Worm (Caenorhabditis elegans) whole organism, L3 larva: ENCODE results near the gene R07E5.15.

Experiments
- R02D3.7 ChIP-seq: fragments of 150-350 bp; optimal IDR thresholded peaks from 2 replicates; lab custom pipeline; 2014; ENCODE audit warnings: missing biosample characterization, missing genetic modification characterization
- ZK546.5 ChIP-seq: sonication (generic microtip); optimal IDR thresholded peaks from 2 replicates; lab custom pipeline; 2017; ENCODE audit warnings: missing biosample characterization, missing genetic modification characterization
- ama-1 ChIP-seq: fragments of 150-350 bp; optimal IDR thresholded peaks from 2 replicates; lab custom pipeline; 2018
- ceh-16 ChIP-seq: sonication (generic microtip); optimal IDR thresholded peaks from 2 replicates; lab custom pipeline; 2017; ENCODE audit warnings: missing biosample characterization, missing genetic modification characterization
- ceh-28 ChIP-seq: fragments of 150-350 bp; optimal IDR thresholded peaks from 2 replicates; lab custom pipeline; 2014; ENCODE audit warnings: missing biosample characterization, missing genetic modification reagents, missing genetic modification characterization
- ceh-82 ChIP-seq: fragments of 150-350 bp; optimal IDR thresholded peaks from 2 replicates; lab custom pipeline; 2014; ENCODE audit warnings: missing biosample characterization, missing genetic modification characterization
- ceh-9 ChIP-seq: sonication (generic microtip); optimal IDR thresholded peaks from 2 replicates; lab custom pipeline; 2018; ENCODE audit warnings: missing biosample characterization, missing genetic modification characterization
- daf-12 ChIP-seq: fragments of 150-350 bp; optimal IDR thresholded peaks from 2 replicates; lab custom pipeline; 2014; ENCODE audit warnings: missing biosample characterization, missing genetic modification reagents, missing genetic modification characterization
- egl-5 ChIP-seq: fragments of 150-350 bp; optimal IDR thresholded peaks from 2 replicates; lab custom pipeline; 2017; ENCODE audit warnings: missing biosample characterization, missing genetic modification reagents, missing genetic modification characterization, inconsistent platforms
- elt-1 ChIP-seq: fragments of 150-350 bp; optimal IDR thresholded peaks from 2 replicates; lab custom pipeline; 2014; ENCODE audit warnings: missing biosample characterization, missing genetic modification characterization
- elt-2 ChIP-seq: sonication (generic microtip); optimal IDR thresholded peaks from 2 replicates; lab custom pipeline; 2016; ENCODE audit warnings: missing genetic modification reagents, mild to moderate bottlenecking, missing genetic modification characterization, missing compliant biosample characterization
- elt-3 ChIP-seq, 3 experiments: fragments of 150-350 bp in 1 of 3; sonication (generic microtip) in 2 of 3; optimal IDR thresholded peaks; 2 replicates in 2 of 3; 4 replicates in 1 of 3; lab custom pipeline; 2014 to 2017; ENCODE audit warnings: missing biosample characterization in 3 of 3, missing genetic modification characterization in 3 of 3
- fkh-10 ChIP-seq: sonication (generic microtip); optimal IDR thresholded peaks from 2 replicates; lab custom pipeline; 2017; ENCODE audit warnings: missing biosample characterization, missing genetic modification reagents, missing genetic modification characterization
- fkh-2 ChIP-seq: fragments of 150-350 bp; optimal IDR thresholded peaks from 2 replicates; lab custom pipeline; 2014; ENCODE audit warnings: missing biosample characterization, missing genetic modification reagents, missing genetic modification characterization
- fos-1 ChIP-seq: fragments of 150-350 bp; optimal IDR thresholded peaks from 2 replicates; lab custom pipeline; 2014; ENCODE audit warnings: missing biosample characterization, missing genetic modification characterization
- hmg-11 ChIP-seq: sonication (generic microtip); optimal IDR thresholded peaks from 2 replicates; lab custom pipeline; 2016; ENCODE audit warnings: missing genetic modification characterization, missing compliant biosample characterization
- jun-1 ChIP-seq: fragments of 150-350 bp; optimal IDR thresholded peaks from 2 replicates; lab custom pipeline; 2014; ENCODE audit warnings: missing biosample characterization, missing genetic modification reagents, missing genetic modification characterization
- lin-15B ChIP-seq: fragments of 150-350 bp; optimal IDR thresholded peaks from 2 replicates; lab custom pipeline; 2014; ENCODE audit warnings: missing biosample characterization, missing genetic modification characterization
- lsy-12 ChIP-seq: sonication (generic microtip); optimal IDR thresholded peaks from 2 replicates; lab custom pipeline; 2016; ENCODE audit warnings: mild to moderate bottlenecking, missing genetic modification characterization, missing compliant biosample characterization
- mdl-1 ChIP-seq: fragments of 150-350 bp; optimal IDR thresholded peaks from 2 replicates; lab custom pipeline; 2014; ENCODE audit warnings: missing biosample characterization, missing genetic modification characterization
- nfya-1 ChIP-seq: sonication (generic microtip); optimal IDR thresholded peaks from 2 replicates; lab custom pipeline; 2017; ENCODE audit warnings: missing genetic modification characterization, mild to moderate bottlenecking, missing compliant biosample characterization, antibody characterized with exemption, moderate library complexity; ENCODE audit not compliant: insufficient read depth
- nhr-11 ChIP-seq: fragments of 150-350 bp; optimal IDR thresholded peaks from 2 replicates; lab custom pipeline; 2014; ENCODE audit warnings: missing biosample characterization, missing genetic modification characterization
- nhr-23 ChIP-seq: fragments of 150-350 bp; optimal IDR thresholded peaks from 2 replicates; lab custom pipeline; 2014; ENCODE audit warnings: missing biosample characterization, missing genetic modification reagents, missing genetic modification characterization
- nhr-237 ChIP-seq: fragments of 150-350 bp; optimal IDR thresholded peaks from 2 replicates; lab custom pipeline; 2014; ENCODE audit warnings: missing biosample characterization, missing genetic modification characterization
- nhr-25 ChIP-seq: sonication (generic microtip); optimal IDR thresholded peaks from 2 replicates; lab custom pipeline; 2017; ENCODE audit warnings: missing biosample characterization, missing genetic modification characterization
- nhr-28 ChIP-seq: fragments of 150-350 bp; optimal IDR thresholded peaks from 2 replicates; lab custom pipeline; 2014; ENCODE audit warnings: missing biosample characterization, missing genetic modification characterization
- nhr-43 ChIP-seq: sonication (generic microtip); optimal IDR thresholded peaks from 2 replicates; lab custom pipeline; 2016; ENCODE audit warnings: mild to moderate bottlenecking, missing genetic modification characterization, missing compliant biosample characterization; ENCODE audit not compliant: poor library complexity, severe bottlenecking
- nhr-76 ChIP-seq: fragments of 150-350 bp; sonication (generic microtip); optimal IDR thresholded peaks from 5 replicates; lab custom pipeline; 2014; ENCODE audit warnings: missing biosample characterization, missing genetic modification characterization
- nhr-77 ChIP-seq: fragments of 150-350 bp; optimal IDR thresholded peaks from 2 replicates; lab custom pipeline; 2014; ENCODE audit warnings: missing biosample characterization, missing genetic modification characterization
- pha-4 ChIP-seq: fragments of 150-350 bp; optimal IDR thresholded peaks from 2 replicates; lab custom pipeline; 2014; ENCODE audit warnings: missing biosample characterization, missing genetic modification reagents, missing genetic modification characterization
- sea-2 ChIP-seq: fragments of 150-350 bp; sonication (generic microtip); optimal IDR thresholded peaks from 4 replicates; lab custom pipeline; 2014; ENCODE audit warnings: missing biosample characterization, missing genetic modification reagents, missing genetic modification characterization
- skn-1 ChIP-seq: fragments of 150-350 bp; optimal IDR thresholded peaks from 2 replicates; lab custom pipeline; 2014; ENCODE audit warnings: missing biosample characterization, missing genetic modification characterization
- snpc-4 ChIP-seq: fragments of 150-350 bp; optimal IDR thresholded peaks from 2 replicates; lab custom pipeline; 2014; ENCODE audit warnings: missing biosample characterization, missing genetic modification characterization
- tbx-2 ChIP-seq: sonication (generic microtip); optimal IDR thresholded peaks from 2 replicates; lab custom pipeline; 2016; ENCODE audit warnings: mild to moderate bottlenecking, missing genetic modification characterization, missing compliant biosample characterization
- unc-39 ChIP-seq: sonication (generic microtip); optimal IDR thresholded peaks from 4 replicates; lab custom pipeline; 2017; ENCODE audit warnings: missing biosample characterization, missing genetic modification characterization
- unc-62 ChIP-seq: fragments of 150-350 bp; sonication (generic microtip); optimal IDR thresholded peaks from 4 replicates; lab custom pipeline; 2014; ENCODE audit warnings: missing biosample characterization, missing genetic modification reagents, missing genetic modification characterization
- zag-1 ChIP-seq: fragments of 150-350 bp; optimal IDR thresholded peaks from 2 replicates; lab custom pipeline; 2014; ENCODE audit warnings: missing biosample characterization, missing genetic modification characterization
- ztf-4 ChIP-seq: fragments of 150-350 bp; optimal IDR thresholded peaks from 2 replicates; lab custom pipeline; 2014; ENCODE audit warnings: missing biosample characterization, missing genetic modification characterization

Gene R07E5.15

DNA sequence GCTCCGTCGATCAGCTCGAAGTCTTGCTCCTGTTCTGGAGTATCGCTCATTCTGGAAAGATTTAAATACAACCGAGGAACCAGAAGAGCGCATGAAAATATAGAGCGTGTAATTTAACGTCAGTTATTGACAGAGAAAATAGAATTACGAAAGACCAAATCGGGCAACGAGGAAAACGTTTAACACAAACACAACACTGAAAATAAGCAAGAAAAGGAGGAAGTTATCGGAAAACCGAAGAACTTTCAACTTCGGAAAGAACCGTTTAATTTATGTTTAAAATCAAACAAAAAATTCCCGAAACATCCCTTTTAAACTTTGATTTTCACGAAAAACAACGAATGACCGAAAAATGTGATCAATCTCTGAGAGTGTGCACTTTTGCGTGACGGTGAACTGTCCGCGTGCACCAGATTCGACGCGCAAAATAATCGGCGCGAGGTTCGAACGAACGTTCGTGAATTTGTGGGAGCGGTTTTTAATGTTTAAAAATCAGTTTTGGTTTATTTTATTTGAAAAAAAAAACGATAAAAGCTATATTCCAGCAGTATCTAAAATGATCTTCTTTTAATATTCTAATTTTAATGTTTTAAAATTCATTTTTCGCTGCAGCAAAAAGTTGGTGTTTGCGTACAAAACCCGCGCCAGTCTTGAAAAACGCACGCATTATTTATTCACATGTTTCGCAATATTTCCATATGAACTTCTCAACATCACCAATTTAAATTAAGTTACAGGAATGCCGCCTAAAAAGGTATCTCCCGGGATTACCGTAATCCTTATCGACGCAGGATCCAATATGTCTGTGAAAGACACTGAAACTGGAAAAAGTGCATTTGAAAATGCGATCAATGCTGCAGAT, 18.1 kb downstream of the R07E5.15 start, which contains the start of the genes R07E5.7 and cku-80:
Gene R07E5.7, minus strand, starts transcription at position 51 of the 862 bp plus-strand sequence.
Gene cku-80, plus strand, starts transcription at position 732 of the 862 bp plus-strand sequence.
- TF ChIP-seq zag-1 (tag; lab: Kevin White, UChicago): no peak
- no peak for TF ChIP-seq elt-3 (tag; optimal IDR thresholded peaks at IDR 0.05; lab: Kevin White, UChicago)
- no peak for TF ChIP-seq unc-39 (tag; lab: Kevin White, UChicago)
- no peak for TF ChIP-seq ceh-28 (tag; lab: Kevin White, UChicago)
- TF ChIP-seq nfya-1 (tag; lab: Kevin White, UChicago): peak; percentile 65
- TF ChIP-seq nhr-77: no peak
- no peak for TF ChIP-seq nhr-76 (tag; lab: Kevin White, UChicago)
- TF ChIP-seq lsy-12 (tag; lab: Kevin White, UChicago): no peak
- TF ChIP-seq jun-1 (tag; lab: Kevin White, UChicago): no peak
- TF ChIP-seq pha-4 (tag; lab: Kevin White, UChicago): peak; percentile 55
- TF ChIP-seq ztf-4: no peak
- no peak for TF ChIP-seq fos-1 (tag; lab: Kevin White, UChicago)
- TF ChIP-seq daf-12 (tag; lab: Kevin White, UChicago): no peak
- no peak for TF ChIP-seq ceh-16 (tag; lab: Kevin White, UChicago)
- TF ChIP-seq R02D3.7 (tag; lab: Kevin White, UChicago): peak; percentile 26
- TF ChIP-seq nhr-43 (tag; lab: Kevin White, UChicago): peak; percentile 28
- TF ChIP-seq nhr-11 (tag; lab: Kevin White, UChicago): no peak
- no peak for TF ChIP-seq unc-62 (GFP tag; lab: Kevin White, UChicago)
- no peak for TF ChIP-seq elt-1 (tag; lab: Kevin White, UChicago)
- TF ChIP-seq fkh-2 (tag; lab: Kevin White, UChicago): no peak
- TF ChIP-seq nhr-23 (tag; lab: Kevin White, UChicago): peak; percentile 66
- TF ChIP-seq ZK546.5: no peak
- TF ChIP-seq sea-2 (GFP tag; lab: Kevin White, UChicago): no peak
- TF ChIP-seq egl-5: no peak
- TF ChIP-seq nhr-237 (tag; lab: Kevin White, UChicago): no peak
- TF ChIP-seq mdl-1 (tag; lab: Kevin White, UChicago): no peak
- peak; percentile 60 for TF ChIP-seq snpc-4 (tag; lab: Kevin White, UChicago)
- no peak for TF ChIP-seq tbx-2
- TF ChIP-seq ceh-82 (tag; lab: Kevin White, UChicago): no peak
- TF ChIP-seq skn-1 (tag; lab: Kevin White, UChicago): peak; percentile 29
- peak; percentile 50 for TF ChIP-seq hmg-11 (tag; lab: Kevin White, UChicago)
- peak; percentile 15 for TF ChIP-seq nhr-25 (tag; lab: Kevin White, UChicago)
- TF ChIP-seq elt-2 (tag; lab: Kevin White, UChicago): peak; percentile 50
- no peak for TF ChIP-seq ceh-9
- TF ChIP-seq ama-1: peak; percentile 17
- peak; percentile 75 for TF ChIP-seq lin-15B (tag; lab: Kevin White, UChicago)
- no peak for TF ChIP-seq fkh-10

DNA sequence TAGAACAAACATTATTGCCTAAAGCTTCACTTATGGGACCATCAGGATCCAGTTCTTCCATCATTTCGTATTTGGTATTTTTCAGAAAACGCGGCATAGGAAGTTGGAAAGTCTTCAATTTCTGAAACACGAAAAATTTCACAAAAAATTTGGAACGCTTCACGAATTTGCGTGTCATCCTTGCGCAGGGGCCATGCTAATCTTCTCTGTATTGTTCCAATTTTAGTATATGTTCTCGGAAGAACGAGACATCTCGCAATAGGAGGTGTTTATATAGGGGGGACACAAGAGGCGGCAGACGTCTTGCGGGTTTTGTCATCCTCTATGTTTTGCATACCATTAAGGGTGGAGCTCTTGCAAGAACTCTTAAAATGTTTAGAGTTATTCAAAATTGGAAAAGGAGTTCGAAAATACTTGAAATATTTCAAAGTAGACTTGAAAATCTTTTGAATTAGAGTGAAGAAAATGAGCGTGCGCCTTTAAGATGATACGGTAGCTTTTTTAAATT, 25.5 kb downstream of the R07E5.15 start:
- TF ChIP-seq nhr-43 (tag; lab: Kevin White, UChicago) (peak; percentile 3), snpc-4 (tag; lab: Kevin White, UChicago) (peak; percentile 90)

DNA sequence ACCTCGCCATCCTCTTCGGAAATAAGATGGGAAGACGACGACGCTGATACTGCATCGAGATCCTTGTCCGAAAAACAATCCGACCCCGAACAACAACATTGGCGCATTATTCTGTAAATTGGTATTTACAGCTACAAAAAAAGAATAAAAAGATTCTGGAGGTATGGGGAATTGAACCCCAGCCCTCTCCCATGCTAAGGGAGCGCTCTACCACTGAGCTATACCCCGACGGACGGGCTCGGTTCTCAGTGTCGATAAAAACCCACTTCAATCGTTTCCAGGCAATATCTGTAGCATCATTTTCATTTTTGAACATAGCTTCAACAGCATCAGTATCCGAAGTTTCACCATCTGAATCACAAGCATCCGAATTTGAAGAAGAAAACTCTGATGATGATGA, 27.6 kb downstream of the R07E5.15 start:
- no peak for TF ChIP-seq ceh-82 (tag; lab: Kevin White, UChicago)
- no peak for TF ChIP-seq elt-3 (tag; optimal IDR thresholded peaks at IDR 0.05; lab: Kevin White, UChicago)
- no peak for TF ChIP-seq fkh-2 (tag; lab: Kevin White, UChicago)
- TF ChIP-seq ztf-4: no peak
- peak; percentile 23 for TF ChIP-seq snpc-4 (tag; lab: Kevin White, UChicago)
- TF ChIP-seq nhr-237 (tag; lab: Kevin White, UChicago): no peak
- TF ChIP-seq lsy-12 (tag; lab: Kevin White, UChicago): no peak
- no peak for TF ChIP-seq nhr-28 (tag; lab: Kevin White, UChicago)
- TF ChIP-seq elt-2 (tag; lab: Kevin White, UChicago): peak; percentile 20
- no peak for TF ChIP-seq ceh-28 (tag; lab: Kevin White, UChicago)
- TF ChIP-seq, all 47 proteins: peak for 2
